Worm (Caenorhabditis elegans) whole organism, young adult: ENCODE measurements around the gene fbxc-47.

ENCODE experiments used
- B0019.2 ChIP-seq: fragments of 200-800 bp; sonication (Bioruptor generic); conservative IDR thresholded peaks from 2 replicates; pipeline ENCODE4 v1.3.6; 2022; ENCODE audit warnings: missing genetic modification reagents, missing genetic modification characterization, missing compliant biosample characterization
- B0035.1 ChIP-seq: sonication (generic microtip); optimal IDR thresholded peaks from 2 replicates; lab custom pipeline; 2016; ENCODE audit warnings: missing genetic modification characterization, mild to moderate bottlenecking, missing compliant biosample characterization, missing genotype, missing genetic modification reagents
- B0261.1 ChIP-seq: sonication (generic microtip); optimal IDR thresholded peaks from 2 replicates; lab custom pipeline; 2016; ENCODE audit warnings: mild to moderate bottlenecking, missing genetic modification characterization, moderate library complexity, missing compliant biosample characterization
- F23B12.7 ChIP-seq: sonication (generic microtip); optimal IDR thresholded peaks from 2 replicates; lab custom pipeline; 2017; ENCODE audit warnings: missing genetic modification characterization, mild to moderate bottlenecking, missing compliant biosample characterization, antibody characterized with exemption, moderate library complexity; ENCODE audit not compliant: insufficient read depth
- F33H1.4 ChIP-seq: fragments of 200-800 bp; sonication (Bioruptor generic); IDR thresholded peaks from 2 replicates; pipeline ENCODE4 v1.3.6; 2022; ENCODE audit warnings: missing genetic modification reagents, missing genetic modification characterization, missing compliant biosample characterization
- F39B2.1 ChIP-seq: fragments of 200-800 bp; sonication (Bioruptor generic); IDR thresholded peaks from 2 replicates; pipeline ENCODE4 v1.3.6; 2022; ENCODE audit warnings: missing genetic modification reagents, missing genetic modification characterization, missing compliant biosample characterization
- F49E8.2 ChIP-seq: sonication (generic microtip); optimal IDR thresholded peaks from 3 replicates; lab custom pipeline; 2017; ENCODE audit warnings: missing genetic modification characterization, mild to moderate bottlenecking, missing compliant biosample characterization, antibody characterized with exemption, moderate library complexity; ENCODE audit not compliant: insufficient read depth
- F57A8.1 ChIP-seq: fragments of 200-800 bp; sonication (Bioruptor generic); optimal IDR thresholded peaks from 2 replicates; lab custom pipeline; 2018; ENCODE audit warnings: mild to moderate bottlenecking, missing genetic modification characterization, moderate library complexity, missing compliant biosample characterization
- K12H6.12 ChIP-seq: fragments of 200-800 bp; sonication (Bioruptor generic); optimal IDR thresholded peaks from 2 replicates; lab custom pipeline; 2018; ENCODE audit warnings: mild to moderate bottlenecking, missing genetic modification characterization, missing compliant biosample characterization
- T26A5.8 ChIP-seq: sonication (generic microtip); optimal IDR thresholded peaks from 2 replicates; lab custom pipeline; 2016; ENCODE audit warnings: missing genetic modification characterization, missing compliant biosample characterization
- Y56A3A.18 ChIP-seq: fragments of 200-800 bp; sonication (Bioruptor generic); IDR thresholded peaks from 2 replicates; pipeline ENCODE4 v1.3.6; 2022; ENCODE audit warnings: missing genetic modification reagents, missing genetic modification characterization, missing compliant biosample characterization
- Y95B8A.8 ChIP-seq: fragments of 200-800 bp; sonication (Bioruptor generic); IDR thresholded peaks from 2 replicates; pipeline ENCODE4 v1.3.6; 2022; ENCODE audit warnings: missing genetic modification reagents, missing genetic modification characterization, missing compliant biosample characterization
- ZK185.1 ChIP-seq: sonication (generic microtip); optimal IDR thresholded peaks from 2 replicates; lab custom pipeline; 2016; ENCODE audit warnings: mild to moderate bottlenecking, missing genetic modification characterization, missing compliant biosample characterization; ENCODE audit not compliant: poor library complexity, severe bottlenecking
- ama-1 ChIP-seq, 3 experiments: fragments of 150-350 bp in 1 of 3; sonication (generic microtip) in 2 of 3; optimal IDR thresholded peaks; 2 replicates each; lab custom pipeline; 2014 to 2018; ENCODE audit warnings: missing biosample characterization in 2 of 3, missing genetic modification characterization in 2 of 3, missing genetic modification reagents in 2 of 3
- aptf-2 ChIP-seq: fragments of 200-800 bp; sonication (Bioruptor generic); conservative IDR thresholded peaks from 2 replicates; pipeline ENCODE4 v1.3.6; 2022; ENCODE audit warnings: missing genetic modification reagents, missing genetic modification characterization, missing compliant biosample characterization
- atf-7 ChIP-seq: sonication (generic microtip); optimal IDR thresholded peaks from 2 replicates; lab custom pipeline; 2017; ENCODE audit warnings: mild to moderate bottlenecking, missing genetic modification characterization, missing compliant biosample characterization
- attf-3 ChIP-seq: fragments of 200-800 bp; sonication (Bioruptor generic); conservative IDR thresholded peaks from 2 replicates; pipeline ENCODE4 v1.3.6; 2022; ENCODE audit warnings: missing genetic modification reagents, missing genetic modification characterization, missing compliant biosample characterization
- attf-5 ChIP-seq: fragments of 200-800 bp; sonication (Bioruptor generic); optimal IDR thresholded peaks from 2 replicates; lab custom pipeline; 2018; ENCODE audit warnings: mild to moderate bottlenecking, missing genetic modification characterization, missing compliant biosample characterization
- attf-6 ChIP-seq: fragments of 200-800 bp; sonication (Bioruptor generic); IDR thresholded peaks from 2 replicates; pipeline ENCODE4 v1.3.6; 2022; ENCODE audit warnings: missing genetic modification reagents, missing genetic modification characterization, missing compliant biosample characterization
- ccch-3 ChIP-seq: fragments of 200-800 bp; sonication (Bioruptor generic); optimal IDR thresholded peaks from 2 replicates; lab custom pipeline; 2018; ENCODE audit warnings: mild to moderate bottlenecking, missing genetic modification characterization, missing compliant biosample characterization
- ceh-40 ChIP-seq: fragments of 200-800 bp; sonication (Bioruptor generic); IDR thresholded peaks from 2 replicates; pipeline ENCODE4 v1.3.6; 2022; ENCODE audit warnings: missing genetic modification characterization, missing compliant biosample characterization
- ceh-91 ChIP-seq: fragments of 200-800 bp; sonication (Bioruptor generic); IDR thresholded peaks from 2 replicates; pipeline ENCODE4 v1.3.6; 2022; ENCODE audit warnings: missing genetic modification reagents, missing genetic modification characterization, missing compliant biosample characterization
- chd-7 ChIP-seq: sonication (generic microtip); optimal IDR thresholded peaks from 2 replicates; lab custom pipeline; 2016; ENCODE audit warnings: mild to moderate bottlenecking, missing genetic modification characterization, moderate library complexity, missing compliant biosample characterization
- dox-1 ChIP-seq: fragments of 200-800 bp; sonication (Bioruptor generic); IDR thresholded peaks from 2 replicates; pipeline ENCODE4 v1.3.6; 2022; ENCODE audit warnings: missing genetic modification reagents, missing genetic modification characterization, missing compliant biosample characterization
- dpl-1 ChIP-seq: fragments of 150-350 bp; optimal IDR thresholded peaks from 2 replicates; lab custom pipeline; 2014; ENCODE audit warnings: missing biosample characterization, missing genetic modification reagents, missing genetic modification characterization
- ets-4 ChIP-seq: fragments of 200-800 bp; sonication (Bioruptor generic); optimal IDR thresholded peaks from 2 replicates; lab custom pipeline; 2018; ENCODE audit warnings: mild to moderate bottlenecking, missing genetic modification characterization, missing compliant biosample characterization
- hlh-26 ChIP-seq: fragments of 200-800 bp; sonication (Bioruptor generic); conservative IDR thresholded peaks from 2 replicates; pipeline ENCODE4 v1.3.6; 2022; ENCODE audit warnings: missing genetic modification reagents, missing genetic modification characterization, missing compliant biosample characterization
- hmg-1.2 ChIP-seq: fragments of 200-800 bp; sonication (Bioruptor generic); IDR thresholded peaks from 2 replicates; pipeline ENCODE4 v1.3.6; 2022; ENCODE audit warnings: missing genetic modification reagents, missing genetic modification characterization, missing compliant biosample characterization
- hmg-20 ChIP-seq: fragments of 200-800 bp; sonication (Bioruptor generic); IDR thresholded peaks from 2 replicates; pipeline ENCODE4 v1.3.6; 2022; ENCODE audit warnings: missing genetic modification reagents, missing genetic modification characterization, missing compliant biosample characterization
- let-526 ChIP-seq: fragments of 200-800 bp; sonication (Bioruptor generic); IDR thresholded peaks from 2 replicates; pipeline ENCODE4 v1.3.6; 2022; ENCODE audit warnings: missing genetic modification reagents, missing genetic modification characterization, missing compliant biosample characterization
- lin-26 ChIP-seq: fragments of 200-800 bp; sonication (Bioruptor generic); IDR thresholded peaks from 2 replicates; pipeline ENCODE4 v1.3.6; 2022; ENCODE audit warnings: missing genetic modification reagents, missing genetic modification characterization, missing compliant biosample characterization
- lir-1 ChIP-seq: fragments of 200-800 bp; sonication (Bioruptor generic); conservative IDR thresholded peaks from 2 replicates; pipeline ENCODE4 v1.3.6; 2022; ENCODE audit warnings: missing genetic modification reagents, missing genetic modification characterization, missing compliant biosample characterization
- madf-6 ChIP-seq: fragments of 200-800 bp; sonication (Bioruptor generic); IDR thresholded peaks from 2 replicates; pipeline ENCODE4 v1.3.6; 2022; ENCODE audit warnings: missing genetic modification reagents, missing genetic modification characterization, missing compliant biosample characterization
- mcd-1 ChIP-seq: fragments of 200-800 bp; sonication (Bioruptor generic); IDR thresholded peaks from 2 replicates; pipeline ENCODE4 v1.3.6; 2022; ENCODE audit warnings: missing genetic modification reagents, missing genetic modification characterization, missing compliant biosample characterization
- nhr-90 ChIP-seq: sonication (generic microtip); optimal IDR thresholded peaks from 2 replicates; lab custom pipeline; 2016; ENCODE audit warnings: missing genotype, mild to moderate bottlenecking, missing genetic modification characterization, missing compliant biosample characterization
- snpc-4 ChIP-seq, 5 experiments: fragments of 150-350 bp in 1 of 5; sonication (generic microtip) in 4 of 5; optimal IDR thresholded peaks; 2 replicates each; lab custom pipeline; 2014 to 2018; ENCODE audit warnings: missing genetic modification characterization in 5 of 5, missing biosample characterization in 3 of 5, antibody characterized with exemption in 2 of 5, mild to moderate bottlenecking in 2 of 5, missing compliant biosample characterization in 2 of 5, missing genotype in 2 of 5, moderate library complexity in 2 of 5, missing genetic modification reagents in 1 of 5
- somi-1 ChIP-seq: fragments of 200-800 bp; sonication (Bioruptor generic); optimal IDR thresholded peaks from 2 replicates; lab custom pipeline; 2018; ENCODE audit warnings: mild to moderate bottlenecking, missing genetic modification characterization, missing compliant biosample characterization
- tbp1 ChIP-seq: fragments of 200-800 bp; sonication (Bioruptor generic); optimal IDR thresholded peaks from 2 replicates; lab custom pipeline; 2018; ENCODE audit warnings: mild to moderate bottlenecking, missing genetic modification characterization, missing compliant biosample characterization
- zfh-2 ChIP-seq: fragments of 200-800 bp; sonication (Bioruptor generic); conservative IDR thresholded peaks from 2 replicates; pipeline ENCODE4 v1.3.6; 2022; ENCODE audit warnings: missing genetic modification reagents, missing genetic modification characterization, missing compliant biosample characterization
- ztf-25 ChIP-seq: fragments of 200-800 bp; sonication (Bioruptor generic); IDR thresholded peaks from 2 replicates; pipeline ENCODE4 v1.3.6; 2022; ENCODE audit warnings: missing genetic modification reagents, missing genetic modification characterization, missing compliant biosample characterization
- ztf-26 ChIP-seq: sonication (generic microtip); optimal IDR thresholded peaks from 2 replicates; lab custom pipeline; 2017; ENCODE audit warnings: missing genetic modification characterization, missing compliant biosample characterization

fbxc-47 gene

ce11 chrIV:3853557-3853956 is 48.2 kb downstream of the fbxc-47 start:
- no peak for TF ChIP-seq madf-6 (GFP tag; lab: Robert Waterston, UW)
- no peak for TF ChIP-seq dpl-1
- TF ChIP-seq attf-5: no peak
- no peak for TF ChIP-seq F57A8.1 (GFP tag; lab: Kevin White, UChicago)
- no peak for TF ChIP-seq ceh-40 (GFP tag; lab: Robert Waterston, UW)
- no peak for TF ChIP-seq ztf-25
- no peak for TF ChIP-seq mcd-1 (GFP tag; lab: Robert Waterston, UW)
- TF ChIP-seq atf-7: no peak
- no peak for TF ChIP-seq ztf-26 (tag; lab: Kevin White, UChicago)
- TF ChIP-seq T26A5.8: no peak
- no peak for TF ChIP-seq Y95B8A.8

DNA sequence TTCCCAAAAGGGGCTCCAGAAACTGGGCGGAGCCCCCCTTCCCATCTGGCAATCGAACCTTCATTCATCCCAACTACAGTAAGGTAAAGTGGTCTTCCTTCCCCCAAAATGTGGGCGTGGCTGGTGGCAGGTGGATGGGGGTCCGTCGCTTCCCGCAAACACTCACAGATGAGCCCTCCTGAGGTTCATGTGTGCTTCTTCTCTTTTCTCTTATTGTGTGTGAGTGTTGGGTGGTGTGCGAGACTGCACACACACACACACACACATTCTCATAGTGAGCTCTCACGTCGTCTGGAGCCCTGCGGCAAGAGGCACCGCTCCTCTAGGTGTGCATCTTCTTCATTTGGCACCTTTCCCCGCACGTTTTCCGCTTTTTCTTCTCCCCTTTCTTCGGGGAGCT is 49.3 kb downstream of the fbxc-47 start:
- TF ChIP-seq dpl-1 (no peak), somi-1 (GFP tag; lab: Kevin White, UChicago) (no peak), dox-1 (GFP tag; lab: Robert Waterston, UW) (peak; percentile 30; the same call in 1 of the 2 replicates), ZK185.1 (tag; lab: Kevin White, UChicago) (no peak), chd-7 (tag; lab: Kevin White, UChicago) (no peak), zfh-2 (GFP tag; lab: Robert Waterston, UW) (peak; percentile 50), F39B2.1 (GFP tag; lab: Robert Waterston, UW) (no peak), ccch-3 (GFP tag; lab: Kevin White, UChicago) (no peak), let-526 (GFP tag; lab: Robert Waterston, UW) (no peak), B0035.1 (no peak), lin-26 (GFP tag; lab: Robert Waterston, UW) (no peak), ceh-40 (GFP tag; lab: Robert Waterston, UW) (no peak), snpc-4 (GFP tag; optimal IDR thresholded peaks at IDR 0.05; lab: Kevin White, UChicago) (no peak), snpc-4 (tag; optimal IDR thresholded peaks at IDR 0.05; lab: Kevin White, UChicago) (no peak), tbp1 (GFP tag; lab: Kevin White, UChicago) (no peak), nhr-90 (no peak), B0261.1 (tag; lab: Kevin White, UChicago) (no peak), hmg-20 (GFP tag; lab: Robert Waterston, UW) (no peak)
- TF ChIP-seq, all 124 proteins: peak for 2

ce11 chrIV:3855543-3855942 is 50.2 kb downstream of the fbxc-47 start, which contains the start of gene zag-1:
zag-1 (plus strand) TSS chrIV:3855843.
- no peak for TF ChIP-seq F33H1.4 (GFP tag; lab: Robert Waterston, UW)
- TF ChIP-seq ets-4 (GFP tag; lab: Kevin White, UChicago): no peak
- no peak for TF ChIP-seq ztf-25
- TF ChIP-seq lir-1 (GFP tag; lab: Robert Waterston, UW): no peak
- no peak for TF ChIP-seq K12H6.12
- no peak for TF ChIP-seq madf-6 (GFP tag; lab: Robert Waterston, UW)
- TF ChIP-seq dox-1 (GFP tag; lab: Robert Waterston, UW): no peak
- TF ChIP-seq ceh-91 (GFP tag; lab: Robert Waterston, UW): no peak
- no peak for TF ChIP-seq B0019.2 (GFP tag; lab: Robert Waterston, UW)
- TF ChIP-seq aptf-2 (GFP tag; lab: Robert Waterston, UW): no peak
- no peak for TF ChIP-seq Y56A3A.18
- TF ChIP-seq ama-1 (optimal IDR thresholded peaks at IDR 0.05; lab: Kevin White, UChicago): no peak
- TF ChIP-seq ama-1 (GFP tag; optimal IDR thresholded peaks at IDR 0.05; lab: Kevin White, UChicago): no peak
- TF ChIP-seq attf-3: no peak
- TF ChIP-seq F49E8.2 (tag; lab: Kevin White, UChicago): no peak
- TF ChIP-seq F23B12.7: no peak
- no peak for TF ChIP-seq hlh-26 (GFP tag; lab: Robert Waterston, UW)
- no peak for TF ChIP-seq let-526 (GFP tag; lab: Robert Waterston, UW)
- TF ChIP-seq hmg-1.2 (GFP tag; lab: Robert Waterston, UW): no peak
- TF ChIP-seq attf-6 (GFP tag; lab: Robert Waterston, UW): no peak
- TF ChIP-seq T26A5.8: no peak
